Worm (Caenorhabditis elegans) whole organism, early embryonic: ENCODE measurements around the gene F13B6.3.

Experiments used
- F13C5.2 ChIP-seq: sonication (generic microtip); optimal IDR thresholded peaks from 2 replicates; lab custom pipeline; 2017; ENCODE audit warnings: mild to moderate bottlenecking, missing genetic modification characterization, inconsistent platforms, missing compliant biosample characterization
- ama-1 ChIP-seq: fragments of 150-350 bp; optimal IDR thresholded peaks from 2 replicates; lab custom pipeline; 2014
- ceh-13 ChIP-seq: fragments of 200-800 bp; sonication (Bioruptor generic); optimal IDR thresholded peaks from 2 replicates; lab custom pipeline; 2018; ENCODE audit warnings: mild to moderate bottlenecking, missing genetic modification characterization, missing compliant biosample characterization
- ceh-36 ChIP-seq: sonication (generic microtip); optimal IDR thresholded peaks from 2 replicates; lab custom pipeline; 2016; ENCODE audit warnings: missing genetic modification characterization, inconsistent platforms, missing compliant biosample characterization
- hmg-4 ChIP-seq: fragments of 200-800 bp; sonication (Bioruptor generic); optimal IDR thresholded peaks from 2 replicates; lab custom pipeline; 2018; ENCODE audit warnings: mild to moderate bottlenecking, missing genetic modification characterization, missing compliant biosample characterization
- hnd-1 ChIP-seq: sonication (generic microtip); optimal IDR thresholded peaks from 2 replicates; lab custom pipeline; 2016; ENCODE audit warnings: missing genetic modification characterization, missing compliant biosample characterization
- pes-1 ChIP-seq: fragments of 200-800 bp; sonication (Bioruptor generic); IDR thresholded peaks from 2 replicates; pipeline ENCODE4 v1.3.6; 2022; ENCODE audit warnings: missing genetic modification reagents, missing genetic modification characterization, missing compliant biosample characterization
- tbx-11 ChIP-seq: fragments of 200-800 bp; sonication (Bioruptor generic); IDR thresholded peaks from 2 replicates; pipeline ENCODE4 v1.3.6; 2022; ENCODE audit warnings: missing genetic modification characterization, missing compliant biosample characterization
- tbx-37 ChIP-seq: fragments of 200-800 bp; sonication (Bioruptor generic); conservative IDR thresholded peaks from 2 replicates; pipeline ENCODE4 v1.3.6; 2022; ENCODE audit warnings: missing genetic modification reagents, missing genetic modification characterization, missing compliant biosample characterization

ce11 chrIV:7497750-7498149 is 32.0 kb upstream of the F13B6.3 start, which contains the start of gene egas-4:
- TF ChIP-seq ceh-13 (no peak), ama-1 (lab: Kevin White, UChicago) (no peak), hmg-4 (GFP tag; lab: Kevin White, UChicago) (no peak), pes-1 (no peak), tbx-37 (GFP tag; lab: Robert Waterston, UW) (no peak), F13C5.2 (tag; lab: Kevin White, UChicago) (no peak), hnd-1 (no peak), tbx-11 (no peak), ceh-36 (tag; lab: Kevin White, UChicago) (no peak)
